Worm (Caenorhabditis elegans): ENCODE data around the gene W05H9.4.

DNA sequence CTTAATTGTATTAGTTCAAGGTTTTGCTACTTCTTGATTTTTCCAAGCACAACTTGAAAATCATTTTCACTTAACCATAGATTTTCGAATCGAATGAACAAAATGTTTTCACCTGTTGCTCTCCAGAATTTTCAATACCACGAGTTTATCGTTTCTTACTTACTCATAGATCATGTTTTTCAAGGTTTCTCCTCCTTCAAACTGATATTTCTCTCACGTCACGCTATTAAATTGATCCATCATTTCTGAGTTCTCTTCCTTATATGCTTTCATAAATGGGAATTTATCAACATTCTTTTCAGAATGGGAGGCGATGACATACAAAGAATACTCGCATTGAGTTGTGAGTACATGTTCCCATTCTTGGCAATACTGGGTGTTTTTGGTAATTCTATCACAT is 47.9 kb downstream of the W05H9.4 start, which contains the start of gene npr-38:
- TF ChIP-seq mab-5 (tag; optimal IDR thresholded peaks at IDR 0.05) (no peak), ztf-11 (tag; optimal IDR thresholded peaks at IDR 0.05) (no peak)

Measured in whole organism, mixed stage, embryonic.